Worm (Caenorhabditis elegans) whole organism, L2 larva: Measurements from ENCODE around the gene F13A7.11.

Experiments used
- C34F6.9 ChIP-seq: fragments of 150-350 bp; optimal IDR thresholded peaks from 2 replicates; lab custom pipeline; 2014; ENCODE audit warnings: missing biosample characterization, missing genetic modification characterization
- F13H6.1 ChIP-seq: sonication (generic microtip); optimal IDR thresholded peaks from 2 replicates; lab custom pipeline; 2016; ENCODE audit warnings: missing genetic modification characterization, missing compliant biosample characterization
- R02D3.7 ChIP-seq: fragments of 150-350 bp; optimal IDR thresholded peaks from 2 replicates; lab custom pipeline; 2014; ENCODE audit warnings: missing biosample characterization, missing genetic modification characterization
- Y55F3AM.14 ChIP-seq: fragments of 200-800 bp; sonication (Bioruptor generic); optimal IDR thresholded peaks from 2 replicates; lab custom pipeline; 2018; ENCODE audit warnings: mild to moderate bottlenecking, missing genetic modification characterization, missing compliant biosample characterization
- ZK546.5 ChIP-seq: sonication (generic microtip); optimal IDR thresholded peaks from 2 replicates; lab custom pipeline; 2017; ENCODE audit warnings: missing biosample characterization, missing genetic modification characterization
- alr-1 ChIP-seq: fragments of 150-350 bp; optimal IDR thresholded peaks from 2 replicates; lab custom pipeline; 2014; ENCODE audit warnings: missing biosample characterization, missing genetic modification characterization
- aly-2 ChIP-seq: fragments of 150-350 bp; optimal IDR thresholded peaks from 2 replicates; lab custom pipeline; 2014; ENCODE audit warnings: missing biosample characterization, missing genetic modification characterization
- blmp-1 ChIP-seq: sonication (generic microtip); optimal IDR thresholded peaks from 2 replicates; lab custom pipeline; 2017; ENCODE audit warnings: missing genetic modification characterization, mild to moderate bottlenecking, missing compliant biosample characterization, antibody characterized with exemption, moderate library complexity; ENCODE audit not compliant: insufficient read depth
- ceh-16 ChIP-seq: fragments of 150-350 bp; optimal IDR thresholded peaks from 2 replicates; lab custom pipeline; 2014; ENCODE audit warnings: missing biosample characterization, missing genetic modification characterization
- ceh-82 ChIP-seq: fragments of 150-350 bp; optimal IDR thresholded peaks from 2 replicates; lab custom pipeline; 2014; ENCODE audit warnings: missing biosample characterization, missing genetic modification characterization
- crh-2 ChIP-seq: sonication (generic microtip); optimal IDR thresholded peaks from 2 replicates; lab custom pipeline; 2017; ENCODE audit warnings: missing biosample characterization, missing genetic modification characterization
- egl-27 ChIP-seq: sonication (generic microtip); optimal IDR thresholded peaks from 3 replicates; lab custom pipeline; 2017; ENCODE audit warnings: missing biosample characterization, missing genetic modification reagents, missing genetic modification characterization
- elt-1 ChIP-seq: fragments of 150-350 bp; optimal IDR thresholded peaks from 2 replicates; lab custom pipeline; 2014; ENCODE audit warnings: missing biosample characterization, missing genetic modification characterization
- fos-1 ChIP-seq: fragments of 150-350 bp; optimal IDR thresholded peaks from 2 replicates; lab custom pipeline; 2014; ENCODE audit warnings: missing biosample characterization, missing genetic modification characterization
- gmeb-1 ChIP-seq: fragments of 150-350 bp; optimal IDR thresholded peaks from 2 replicates; lab custom pipeline; 2014; ENCODE audit warnings: missing biosample characterization, missing genetic modification characterization
- lin-11 ChIP-seq: fragments of 150-350 bp; sonication (generic microtip); optimal IDR thresholded peaks from 2 replicates; lab custom pipeline; 2014; ENCODE audit warnings: missing biosample characterization, missing genetic modification characterization, inconsistent platforms, mixed read lengths
- lin-13 ChIP-seq: fragments of 150-350 bp; optimal IDR thresholded peaks from 2 replicates; lab custom pipeline; 2014; ENCODE audit warnings: missing biosample characterization, missing genetic modification reagents, missing genetic modification characterization
- lin-39 ChIP-seq: fragments of 150-350 bp; optimal IDR thresholded peaks from 2 replicates; lab custom pipeline; 2014; ENCODE audit warnings: missing biosample characterization, missing genetic modification reagents, missing genetic modification characterization
- lsy-2 ChIP-seq, 2 experiments: fragments of 150-350 bp in 1 of 2; sonication (generic microtip) in 1 of 2; optimal IDR thresholded peaks; 2 replicates each; lab custom pipeline; 2014 to 2017; ENCODE audit warnings: missing biosample characterization in 2 of 2, missing genetic modification characterization in 2 of 2
- mab-5 ChIP-seq: fragments of 150-350 bp; optimal IDR thresholded peaks from 2 replicates; lab custom pipeline; 2014; ENCODE audit warnings: missing biosample characterization, missing genetic modification characterization
- mdl-1 ChIP-seq, 2 experiments: fragments of 150-350 bp in 1 of 2; sonication (generic microtip) in 1 of 2; optimal IDR thresholded peaks; 2 replicates each; lab custom pipeline; 2017; ENCODE audit warnings: missing biosample characterization in 2 of 2, missing genetic modification characterization in 2 of 2
- nhr-11 ChIP-seq: fragments of 150-350 bp; optimal IDR thresholded peaks from 2 replicates; lab custom pipeline; 2014; ENCODE audit warnings: missing biosample characterization, missing genetic modification characterization
- nhr-129 ChIP-seq: fragments of 150-350 bp; optimal IDR thresholded peaks from 2 replicates; lab custom pipeline; 2014; ENCODE audit warnings: missing biosample characterization, missing genetic modification characterization
- nhr-21 ChIP-seq: fragments of 150-350 bp; optimal IDR thresholded peaks from 2 replicates; lab custom pipeline; 2014; ENCODE audit warnings: missing biosample characterization, missing genetic modification characterization
- nhr-23 ChIP-seq: fragments of 150-350 bp; optimal IDR thresholded peaks from 2 replicates; lab custom pipeline; 2014; ENCODE audit warnings: missing biosample characterization, missing genetic modification reagents, missing genetic modification characterization
- nhr-237 ChIP-seq: fragments of 150-350 bp; optimal IDR thresholded peaks from 2 replicates; lab custom pipeline; 2014; ENCODE audit warnings: missing biosample characterization, missing genetic modification characterization
- nhr-25 ChIP-seq: fragments of 150-350 bp; sonication (generic microtip); optimal IDR thresholded peaks from 3 replicates; lab custom pipeline; 2014; ENCODE audit warnings: missing biosample characterization, missing genetic modification characterization
- nhr-6 ChIP-seq: fragments of 150-350 bp; optimal IDR thresholded peaks from 2 replicates; lab custom pipeline; 2014; ENCODE audit warnings: missing biosample characterization, missing genetic modification characterization
- peb-1 ChIP-seq: fragments of 150-350 bp; optimal IDR thresholded peaks from 2 replicates; lab custom pipeline; 2014; ENCODE audit warnings: missing biosample characterization, missing genetic modification characterization
- skn-1 ChIP-seq: sonication (generic microtip); optimal IDR thresholded peaks from 2 replicates; lab custom pipeline; 2017; ENCODE audit warnings: missing biosample characterization, missing genetic modification characterization
- sma-3 ChIP-seq: sonication (generic microtip); optimal IDR thresholded peaks from 2 replicates; lab custom pipeline; 2016; ENCODE audit warnings: missing genetic modification reagents, missing genetic modification characterization, missing compliant biosample characterization
- sma-9 ChIP-seq, 2 experiments: fragments of 150-350 bp in 1 of 2; sonication (generic microtip) in 1 of 2; optimal IDR thresholded peaks; 2 replicates each; lab custom pipeline; 2014 to 2016; ENCODE audit warnings: missing genetic modification characterization in 2 of 2, mild to moderate bottlenecking in 1 of 2, missing biosample characterization in 1 of 2, missing compliant biosample characterization in 1 of 2, missing genetic modification reagents in 1 of 2, moderate library complexity in 1 of 2
- snpc-4 ChIP-seq: fragments of 150-350 bp; optimal IDR thresholded peaks from 2 replicates; lab custom pipeline; 2014; ENCODE audit warnings: missing biosample characterization, missing genetic modification characterization
- unc-39 ChIP-seq: fragments of 150-350 bp; optimal IDR thresholded peaks from 2 replicates; lab custom pipeline; 2014; ENCODE audit warnings: missing biosample characterization, missing genetic modification characterization
- unc-55 ChIP-seq: fragments of 150-350 bp; sonication (generic microtip); optimal IDR thresholded peaks from 3 replicates; lab custom pipeline; 2014; ENCODE audit warnings: missing biosample characterization, missing genetic modification reagents, missing genetic modification characterization
- zag-1 ChIP-seq: fragments of 150-350 bp; optimal IDR thresholded peaks from 2 replicates; lab custom pipeline; 2014; ENCODE audit warnings: missing biosample characterization, missing genetic modification characterization
- ztf-11 ChIP-seq: sonication (generic microtip); optimal IDR thresholded peaks from 2 replicates; lab custom pipeline; 2017; ENCODE audit warnings: missing biosample characterization, missing genetic modification characterization

F13A7.11 gene

ce11 chrV:16370039-16370438, 25.1 kb downstream of the F13A7.11 start:
- TF ChIP-seq lin-13 (GFP tag; lab: Kevin White, UChicago) (peak; percentile 63), ceh-82 (tag; lab: Kevin White, UChicago) (peak; percentile 20), nhr-129 (tag; lab: Kevin White, UChicago) (peak; percentile 90), unc-55 (GFP tag; lab: Kevin White, UChicago) (peak; percentile 67), lin-11 (tag; lab: Kevin White, UChicago) (peak; percentile 6), nhr-21 (tag; lab: Kevin White, UChicago) (peak; percentile 54), Y55F3AM.14 (GFP tag; lab: Kevin White, UChicago) (peak; percentile 70), elt-1 (tag; lab: Kevin White, UChicago) (no peak), lin-39 (tag; lab: Kevin White, UChicago) (no peak), crh-2 (tag; lab: Kevin White, UChicago) (peak; percentile 68), egl-27 (tag; lab: Kevin White, UChicago) (peak; percentile 72), mdl-1 (tag; optimal IDR thresholded peaks at IDR 0.05; lab: Kevin White, UChicago) (no peak), C34F6.9 (tag; lab: Kevin White, UChicago) (peak; percentile 45), snpc-4 (tag; lab: Kevin White, UChicago) (peak; percentile 70), gmeb-1 (tag; lab: Kevin White, UChicago) (peak; percentile 73), blmp-1 (tag; lab: Kevin White, UChicago) (peak; percentile 19), zag-1 (tag; lab: Kevin White, UChicago) (peak; percentile 26), sma-9 (GFP tag; optimal IDR thresholded peaks at IDR 0.05; lab: Kevin White, UChicago) (peak; percentile 84), sma-9 (tag; optimal IDR thresholded peaks at IDR 0.05; lab: Kevin White, UChicago) (no peak), nhr-11 (tag; lab: Kevin White, UChicago) (no peak), mab-5 (tag; lab: Kevin White, UChicago) (peak; percentile 15), ZK546.5 (no peak), peb-1 (no peak), alr-1 (tag; lab: Kevin White, UChicago) (no peak), fos-1 (tag; lab: Kevin White, UChicago) (peak; percentile 71), F13H6.1 (peak; percentile 72), lsy-2 (tag; optimal IDR thresholded peaks at IDR 0.05; lab: Kevin White, UChicago) (peak; percentile 16 to 55), nhr-6 (tag; lab: Kevin White, UChicago) (no peak), sma-3 (GFP tag; lab: Kevin White, UChicago) (peak; percentile 78), R02D3.7 (tag; lab: Kevin White, UChicago) (no peak)
- TF ChIP-seq, all 48 proteins: peak for 20

ce11 chrV:16368143-16368542, 27.0 kb downstream of the F13A7.11 start:
- TF ChIP-seq Y55F3AM.14 (GFP tag; lab: Kevin White, UChicago): no peak
- no peak for TF ChIP-seq lin-13 (GFP tag; lab: Kevin White, UChicago)
- no peak for TF ChIP-seq F13H6.1
- no peak for TF ChIP-seq unc-39 (tag; lab: Kevin White, UChicago)
- TF ChIP-seq alr-1 (tag; lab: Kevin White, UChicago): no peak
- TF ChIP-seq egl-27 (tag; lab: Kevin White, UChicago): no peak
- no peak for TF ChIP-seq nhr-23 (tag; lab: Kevin White, UChicago)
- TF ChIP-seq skn-1: no peak
- TF ChIP-seq ceh-16 (tag; lab: Kevin White, UChicago): no peak
- TF ChIP-seq sma-9 (GFP tag; optimal IDR thresholded peaks at IDR 0.05; lab: Kevin White, UChicago): no peak
- TF ChIP-seq sma-9 (tag; optimal IDR thresholded peaks at IDR 0.05; lab: Kevin White, UChicago): no peak
- TF ChIP-seq aly-2: no peak
- no peak for TF ChIP-seq nhr-237 (tag; lab: Kevin White, UChicago)
- no peak for TF ChIP-seq ztf-11 (tag; lab: Kevin White, UChicago)
- TF ChIP-seq nhr-25 (tag; lab: Kevin White, UChicago): no peak
- no peak for TF ChIP-seq ZK546.5

- TF ChIP-seq nhr-129 (tag; lab: Kevin White, UChicago) (peak; percentile 11), mdl-1 (tag; optimal IDR thresholded peaks at IDR 0.05; lab: Kevin White, UChicago) (no peak)
Measured at ce11 chrV:16367575-16367974, 27.5 kb downstream of the F13A7.11 start, which contains the start of gene W08G11.3. Gene W08G11.3, plus strand, starts transcription at chrV:16367681.
